Worm (Caenorhabditis elegans) whole organism, L4/young adult: ENCODE measurements around the gene C05C10.8.

Source experiments
- W03F9.2 ChIP-seq: fragments of 150-350 bp; optimal IDR thresholded peaks from 2 replicates; lab custom pipeline; 2014; ENCODE audit warnings: missing biosample characterization, missing genetic modification characterization
- him-1 ChIP-seq: sonication (generic microtip); optimal IDR thresholded peaks from 2 replicates; lab custom pipeline; 2016; ENCODE audit warnings: missing genotype, missing genetic modification reagents, missing genetic modification characterization, missing compliant biosample characterization

DNA sequence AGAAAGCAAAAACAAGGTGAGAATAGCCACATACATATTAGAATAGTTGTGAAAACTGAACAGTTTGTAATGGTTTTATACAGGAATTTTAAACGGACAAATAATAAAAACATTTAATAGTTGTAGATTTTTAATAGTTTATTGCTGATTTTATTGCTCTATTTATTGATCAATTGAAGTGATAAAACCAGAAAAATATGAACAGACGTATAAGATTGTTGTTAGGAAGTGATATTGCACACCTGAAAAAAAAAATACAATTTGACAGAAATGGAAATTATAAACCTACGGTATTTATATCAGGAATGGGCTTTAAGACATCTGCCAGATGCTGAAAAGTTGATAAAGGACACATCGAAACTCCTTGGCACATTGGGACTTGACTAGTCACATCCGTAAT is at the start of gene C05C10.8:
- TF ChIP-seq him-1 (tag; lab: Kevin White, UChicago) (no peak), W03F9.2 (tag; lab: Kevin White, UChicago) (no peak)
